Worm (Caenorhabditis elegans): ENCODE measurements around the gene kgb-1.

kgb-1 gene

DNA sequence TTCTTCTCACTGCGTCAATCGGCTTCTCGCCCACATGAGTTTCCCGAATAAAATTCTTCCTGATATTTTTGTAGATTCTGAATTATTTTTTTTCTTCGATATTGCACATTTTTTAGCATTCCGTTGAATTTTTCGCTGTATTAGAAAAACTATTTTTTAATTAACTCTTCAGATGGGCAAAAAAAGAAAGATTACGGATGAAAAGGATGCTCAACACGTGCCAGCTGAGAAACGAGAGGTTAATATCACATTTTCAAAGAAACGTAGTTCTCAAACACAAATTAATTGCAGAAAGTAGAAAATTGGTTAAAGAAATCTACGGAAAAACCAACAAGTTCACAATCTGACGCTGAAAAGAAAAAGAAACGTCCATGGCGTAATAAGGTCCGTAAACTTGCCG, 13.5 kb downstream of the kgb-1 start, which contains the start of gene rrp-8:
TSS of gene rrp-8 (plus strand) at position 173 of the 400 bp plus-strand sequence.
- TF ChIP-seq jun-1 (tag; optimal IDR thresholded peaks at IDR 0.05): no peak
- no peak for TF ChIP-seq ceh-44 (GFP tag; IDR thresholded peaks at IDR 0.05)
- no peak for TF ChIP-seq mep-1 (tag; optimal IDR thresholded peaks at IDR 0.05)
- TF ChIP-seq duxl-1 (tag; optimal IDR thresholded peaks at IDR 0.05; ENCODE audit: poor library complexity): no peak
- no peak for TF ChIP-seq pqm-1 (tag; optimal IDR thresholded peaks at IDR 0.05)
- TF ChIP-seq ztf-7 (tag; optimal IDR thresholded peaks at IDR 0.05): no peak
- no peak for TF ChIP-seq unc-39 (tag; optimal IDR thresholded peaks at IDR 0.05)
- no peak for TF ChIP-seq zag-1 (tag; optimal IDR thresholded peaks at IDR 0.05)
- TF ChIP-seq daf-12 (tag; optimal IDR thresholded peaks at IDR 0.05): no peak
- TF ChIP-seq madf-5 (GFP tag; IDR thresholded peaks at IDR 0.05): 0 out of 4 replicates have a peak, but pooled peaks of 1 of the 2 experiments have one; percentile 30
- no peak for TF ChIP-seq nhr-76 (tag; optimal IDR thresholded peaks at IDR 0.05)
- no peak for TF ChIP-seq nhr-102 (tag; optimal IDR thresholded peaks at IDR 0.05)
- no peak for TF ChIP-seq madf-9 (GFP tag; conservative IDR thresholded peaks at IDR 0.05)
- TF ChIP-seq nhr-25 (tag; optimal IDR thresholded peaks at IDR 0.05; ENCODE audit: borderline replicate concordance, insufficient read depth): no peak
- TF ChIP-seq unc-130 (GFP tag; optimal IDR thresholded peaks at IDR 0.05): no peak
- TF ChIP-seq mxl-2 (GFP tag; conservative IDR thresholded peaks at IDR 0.05): no peak
- no peak for TF ChIP-seq F37D6.2 (tag; optimal IDR thresholded peaks at IDR 0.05)
- TF ChIP-seq pha-4 (GFP tag; IDR thresholded peaks at IDR 0.05): peak; percentile 37; the same call in 1 of the 2 replicates
- TF ChIP-seq pha-4 (tag; optimal IDR thresholded peaks at IDR 0.05): no peak
- TF ChIP-seq egl-27 (tag; optimal IDR thresholded peaks at IDR 0.05): no peak
- TF ChIP-seq dve-1 (tag; optimal IDR thresholded peaks at IDR 0.05; ENCODE audit: insufficient read depth): no peak
- TF ChIP-seq D1046.2 (GFP tag; IDR thresholded peaks at IDR 0.05): no peak
- no peak for TF ChIP-seq daf-19 (GFP tag; conservative IDR thresholded peaks at IDR 0.05)
- TF ChIP-seq nhr-41 (GFP tag; IDR thresholded peaks at IDR 0.05): no peak
- no peak for TF ChIP-seq T26A8.4 (GFP tag; IDR thresholded peaks at IDR 0.05)
- peak; percentile 25; the same call in 1 of the 2 replicates for TF ChIP-seq arid-1 (GFP tag; conservative IDR thresholded peaks at IDR 0.05)
- TF ChIP-seq ztf-11 (tag; optimal IDR thresholded peaks at IDR 0.05): no peak
- TF ChIP-seq fos-1 (tag; optimal IDR thresholded peaks at IDR 0.05): no peak
- TF ChIP-seq fkh-10 (GFP tag; optimal IDR thresholded peaks at IDR 0.05): no peak
- TF ChIP-seq spr-1 (tag; optimal IDR thresholded peaks at IDR 0.05): no peak
- peak; percentile 1 for TF ChIP-seq ama-1 (optimal IDR thresholded peaks at IDR 0.05)
- TF ChIP-seq mes-2 (tag; optimal IDR thresholded peaks at IDR 0.05; ENCODE audit: poor library complexity, severe bottlenecking): no peak
- TF ChIP-seq hlh-11 (tag; optimal IDR thresholded peaks at IDR 0.05): no peak
- TF ChIP-seq unc-62 (GFP tag; optimal IDR thresholded peaks at IDR 0.05 in 1 of 2): no peak
- no peak for TF ChIP-seq unc-62 (tag; optimal IDR thresholded peaks at IDR 0.05)
- TF ChIP-seq tag-97 (GFP tag; IDR thresholded peaks at IDR 0.05): no peak
- TF ChIP-seq R02D3.7 (tag; optimal IDR thresholded peaks at IDR 0.05): no peak
- peak; percentile 49 for TF ChIP-seq lin-38 (GFP tag; IDR thresholded peaks at IDR 0.05)
- TF ChIP-seq daf-16 (GFP tag; optimal IDR thresholded peaks at IDR 0.05): no peak
- no peak for TF ChIP-seq daf-16 (tag; optimal IDR thresholded peaks at IDR 0.05)
- no peak for TF ChIP-seq nhr-237 (tag; optimal IDR thresholded peaks at IDR 0.05)
- no peak for TF ChIP-seq php-3 (GFP tag; IDR thresholded peaks at IDR 0.05)
- no peak for TF ChIP-seq ctbp-1 (GFP tag; IDR thresholded peaks at IDR 0.05)
- TF ChIP-seq nhr-48 (tag; optimal IDR thresholded peaks at IDR 0.05): no peak
- TF ChIP-seq F44E2.7 (GFP tag; IDR thresholded peaks at IDR 0.05): no peak
- no peak for TF ChIP-seq nhr-11 (tag; optimal IDR thresholded peaks at IDR 0.05)
- no peak for TF ChIP-seq spr-3 (GFP tag; optimal IDR thresholded peaks at IDR 0.05)
- TF ChIP-seq ZK546.5 (tag; optimal IDR thresholded peaks at IDR 0.05): no peak
- no peak for TF ChIP-seq Y48G9A.11 (GFP tag; IDR thresholded peaks at IDR 0.05)
- TF ChIP-seq nhr-42 (GFP tag; IDR thresholded peaks at IDR 0.05): 0 out of 2 replicates have a peak, but pooled peaks have one; percentile 43
- no peak for TF ChIP-seq hif-1 (tag; optimal IDR thresholded peaks at IDR 0.05)
- peak; percentile 69 for TF ChIP-seq aha-1 (tag)
- peak; percentile 5 for TF ChIP-seq lin-15B (tag; optimal IDR thresholded peaks at IDR 0.05)
